Fruit fly (Drosophila melanogaster) whole organism, pupa: ENCODE data around the gene Hacd1.

Experiments used
- CG13204 ChIP-seq: fragments of 200-800 bp; sonication (Bioruptor generic); optimal IDR thresholded peaks from 2 replicates; lab custom pipeline; 2018; ENCODE audit warnings: missing biosample characterization, mild to moderate bottlenecking, missing genetic modification characterization, moderate library complexity
- CG17806 ChIP-seq: fragments of 200-800 bp; sonication (Bioruptor generic); optimal IDR thresholded peaks from 2 replicates; lab custom pipeline; 2018; ENCODE audit warnings: missing biosample characterization, mild to moderate bottlenecking, missing genetic modification characterization, moderate library complexity
- CG34367 ChIP-seq: fragments of 200-800 bp; sonication (Bioruptor generic); optimal IDR thresholded peaks from 2 replicates; lab custom pipeline; 2018; ENCODE audit warnings: missing biosample characterization, mild to moderate bottlenecking, missing genetic modification characterization
- Pif1B ChIP-seq: fragments of 200-800 bp; sonication (Bioruptor generic); optimal IDR thresholded peaks from 3 replicates; lab custom pipeline; 2016; ENCODE audit warnings: missing biosample characterization, missing genetic modification characterization

dm6 chr2L:12049133-12049532 is 47.1 kb upstream of the Hacd1 start, which contains the start of gene PLCXD:
- TF ChIP-seq CG13204 (no peak), CG17806 (no peak), Pif1B (GFP tag; lab: Kevin White, UChicago) (no peak), CG34367 (tag; lab: Kevin White, UChicago) (no peak)
